Worm (Caenorhabditis elegans) whole organism, midembryonic: Measurements from ENCODE around the gene T19D2.13.

Source experiments
- T22C8.4 ChIP-seq: fragments of 200-800 bp; sonication (Bioruptor generic); IDR thresholded peaks from 2 replicates; pipeline ENCODE4 v1.3.6; 2022; ENCODE audit warnings: missing genetic modification characterization, missing compliant biosample characterization
- ref-1 ChIP-seq: fragments of 200-800 bp; sonication (Bioruptor generic); conservative IDR thresholded peaks from 2 replicates; pipeline ENCODE4 v1.3.6; 2022; ENCODE audit warnings: missing genetic modification reagents, missing genetic modification characterization, missing compliant biosample characterization
- tab-1 ChIP-seq: fragments of 200-800 bp; sonication (Bioruptor generic); IDR thresholded peaks from 2 replicates; pipeline ENCODE4 v1.3.6; 2022; ENCODE audit warnings: missing genetic modification characterization, missing compliant biosample characterization
- ztf-29 ChIP-seq: fragments of 200-800 bp; sonication (Bioruptor generic); IDR thresholded peaks from 2 replicates; pipeline ENCODE4 v1.3.6; 2022; ENCODE audit warnings: missing genetic modification reagents, missing genetic modification characterization, missing compliant biosample characterization

DNA sequence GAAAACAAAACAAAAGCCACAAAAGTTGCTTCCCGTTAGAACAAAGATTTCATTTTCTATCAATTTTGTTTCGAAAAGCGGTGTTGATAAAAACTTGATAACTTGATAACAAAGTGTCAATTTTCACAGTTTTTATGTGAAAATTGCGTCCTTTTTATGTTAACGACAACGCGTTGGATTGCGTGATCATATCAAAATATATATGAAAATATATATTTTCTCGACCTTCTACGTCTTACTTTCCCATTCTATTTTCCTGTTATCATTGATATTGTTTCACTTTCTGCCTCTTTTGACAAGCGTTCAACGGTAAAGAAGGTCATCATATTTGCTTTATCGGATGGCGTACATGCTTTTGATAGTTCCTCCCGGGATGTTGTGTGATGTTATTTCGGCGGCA lies 10.6 kb upstream of the T19D2.13 start:
- no peak for TF ChIP-seq T22C8.4
- TF ChIP-seq ref-1 (GFP tag; lab: Robert Waterston, UW): no peak
- no peak for TF ChIP-seq ztf-29 (GFP tag; lab: Robert Waterston, UW)
- TF ChIP-seq tab-1 (GFP tag; lab: Robert Waterston, UW): no peak
